Worm (Caenorhabditis elegans) whole organism, L2 larva: ENCODE data around the gene C24H12.4.
A peak's percentile ranks its signal among the peaks of the same experiment; 100 is the strongest.

Experiments
- C34F6.9 ChIP-seq: fragments of 150-350 bp; optimal IDR thresholded peaks from 2 replicates; lab custom pipeline; 2014; ENCODE audit warnings: missing biosample characterization, missing genetic modification characterization
- R02D3.7 ChIP-seq: fragments of 150-350 bp; optimal IDR thresholded peaks from 2 replicates; lab custom pipeline; 2014; ENCODE audit warnings: missing biosample characterization, missing genetic modification characterization
- Y55F3AM.14 ChIP-seq: fragments of 200-800 bp; sonication (Bioruptor generic); optimal IDR thresholded peaks from 2 replicates; lab custom pipeline; 2018; ENCODE audit warnings: mild to moderate bottlenecking, missing genetic modification characterization, missing compliant biosample characterization
- alr-1 ChIP-seq: fragments of 150-350 bp; optimal IDR thresholded peaks from 2 replicates; lab custom pipeline; 2014; ENCODE audit warnings: missing biosample characterization, missing genetic modification characterization
- aly-2 ChIP-seq: fragments of 150-350 bp; optimal IDR thresholded peaks from 2 replicates; lab custom pipeline; 2014; ENCODE audit warnings: missing biosample characterization, missing genetic modification characterization
- ama-1 ChIP-seq: fragments of 150-350 bp; optimal IDR thresholded peaks from 2 replicates; lab custom pipeline; 2018; ENCODE audit warnings: inconsistent platforms
- blmp-1 ChIP-seq: sonication (generic microtip); optimal IDR thresholded peaks from 2 replicates; lab custom pipeline; 2017; ENCODE audit warnings: missing genetic modification characterization, mild to moderate bottlenecking, missing compliant biosample characterization, antibody characterized with exemption, moderate library complexity; ENCODE audit not compliant: insufficient read depth
- ceh-16 ChIP-seq: fragments of 150-350 bp; optimal IDR thresholded peaks from 2 replicates; lab custom pipeline; 2014; ENCODE audit warnings: missing biosample characterization, missing genetic modification characterization
- ceh-82 ChIP-seq: fragments of 150-350 bp; optimal IDR thresholded peaks from 2 replicates; lab custom pipeline; 2014; ENCODE audit warnings: missing biosample characterization, missing genetic modification characterization
- crh-2 ChIP-seq: sonication (generic microtip); optimal IDR thresholded peaks from 2 replicates; lab custom pipeline; 2017; ENCODE audit warnings: missing biosample characterization, missing genetic modification characterization
- dmd-4 ChIP-seq: sonication (generic microtip); optimal IDR thresholded peaks from 2 replicates; lab custom pipeline; 2017; ENCODE audit warnings: missing biosample characterization, missing genetic modification characterization
- egl-27 ChIP-seq: sonication (generic microtip); optimal IDR thresholded peaks from 3 replicates; lab custom pipeline; 2017; ENCODE audit warnings: missing biosample characterization, missing genetic modification reagents, missing genetic modification characterization
- elt-3 ChIP-seq: sonication (generic microtip); optimal IDR thresholded peaks from 2 replicates; lab custom pipeline; 2017; ENCODE audit warnings: missing biosample characterization, missing genetic modification characterization
- fos-1 ChIP-seq: fragments of 150-350 bp; optimal IDR thresholded peaks from 2 replicates; lab custom pipeline; 2014; ENCODE audit warnings: missing biosample characterization, missing genetic modification characterization
- gmeb-1 ChIP-seq: fragments of 150-350 bp; optimal IDR thresholded peaks from 2 replicates; lab custom pipeline; 2014; ENCODE audit warnings: missing biosample characterization, missing genetic modification characterization
- lin-11 ChIP-seq: fragments of 150-350 bp; sonication (generic microtip); optimal IDR thresholded peaks from 2 replicates; lab custom pipeline; 2014; ENCODE audit warnings: missing biosample characterization, missing genetic modification characterization, inconsistent platforms, mixed read lengths
- lin-13 ChIP-seq: fragments of 150-350 bp; optimal IDR thresholded peaks from 2 replicates; lab custom pipeline; 2014; ENCODE audit warnings: missing biosample characterization, missing genetic modification reagents, missing genetic modification characterization
- lin-39 ChIP-seq: fragments of 150-350 bp; optimal IDR thresholded peaks from 2 replicates; lab custom pipeline; 2014; ENCODE audit warnings: missing biosample characterization, missing genetic modification reagents, missing genetic modification characterization
- lsy-2 ChIP-seq, 2 experiments: fragments of 150-350 bp in 1 of 2; sonication (generic microtip) in 1 of 2; optimal IDR thresholded peaks; 2 replicates each; lab custom pipeline; 2014 to 2017; ENCODE audit warnings: missing biosample characterization in 2 of 2, missing genetic modification characterization in 2 of 2
- mbf-1 ChIP-seq: sonication (generic microtip); optimal IDR thresholded peaks from 2 replicates; lab custom pipeline; 2017; ENCODE audit warnings: missing biosample characterization, missing genetic modification characterization
- mdl-1 ChIP-seq, 2 experiments: fragments of 150-350 bp in 1 of 2; sonication (generic microtip) in 1 of 2; optimal IDR thresholded peaks; 2 replicates each; lab custom pipeline; 2017; ENCODE audit warnings: missing biosample characterization in 2 of 2, missing genetic modification characterization in 2 of 2
- nhr-10 ChIP-seq: sonication (generic microtip); optimal IDR thresholded peaks from 2 replicates; lab custom pipeline; 2017; ENCODE audit warnings: missing biosample characterization, missing genetic modification characterization
- nhr-11 ChIP-seq: fragments of 150-350 bp; optimal IDR thresholded peaks from 2 replicates; lab custom pipeline; 2014; ENCODE audit warnings: missing biosample characterization, missing genetic modification characterization
- nhr-12 ChIP-seq: fragments of 150-350 bp; optimal IDR thresholded peaks from 2 replicates; lab custom pipeline; 2014; ENCODE audit warnings: missing biosample characterization, missing genetic modification characterization
- nhr-23 ChIP-seq: fragments of 150-350 bp; optimal IDR thresholded peaks from 2 replicates; lab custom pipeline; 2014; ENCODE audit warnings: missing biosample characterization, missing genetic modification reagents, missing genetic modification characterization
- nhr-237 ChIP-seq: fragments of 150-350 bp; optimal IDR thresholded peaks from 2 replicates; lab custom pipeline; 2014; ENCODE audit warnings: missing biosample characterization, missing genetic modification characterization
- nhr-25 ChIP-seq: fragments of 150-350 bp; sonication (generic microtip); optimal IDR thresholded peaks from 3 replicates; lab custom pipeline; 2014; ENCODE audit warnings: missing biosample characterization, missing genetic modification characterization
- nhr-6 ChIP-seq: fragments of 150-350 bp; optimal IDR thresholded peaks from 2 replicates; lab custom pipeline; 2014; ENCODE audit warnings: missing biosample characterization, missing genetic modification characterization
- nhr-77 ChIP-seq: fragments of 150-350 bp; optimal IDR thresholded peaks from 2 replicates; lab custom pipeline; 2014; ENCODE audit warnings: missing biosample characterization, missing genetic modification characterization
- peb-1 ChIP-seq: fragments of 150-350 bp; optimal IDR thresholded peaks from 2 replicates; lab custom pipeline; 2014; ENCODE audit warnings: missing biosample characterization, missing genetic modification characterization
- sem-4 ChIP-seq: fragments of 150-350 bp; optimal IDR thresholded peaks from 2 replicates; lab custom pipeline; 2014; ENCODE audit warnings: missing biosample characterization, missing genetic modification reagents, missing genetic modification characterization
- skn-1 ChIP-seq: sonication (generic microtip); optimal IDR thresholded peaks from 2 replicates; lab custom pipeline; 2017; ENCODE audit warnings: missing biosample characterization, missing genetic modification characterization
- sma-3 ChIP-seq: sonication (generic microtip); optimal IDR thresholded peaks from 2 replicates; lab custom pipeline; 2016; ENCODE audit warnings: missing genetic modification reagents, missing genetic modification characterization, missing compliant biosample characterization
- sma-9 ChIP-seq, 2 experiments: fragments of 150-350 bp in 1 of 2; sonication (generic microtip) in 1 of 2; optimal IDR thresholded peaks; 2 replicates each; lab custom pipeline; 2014 to 2016; ENCODE audit warnings: missing genetic modification characterization in 2 of 2, mild to moderate bottlenecking in 1 of 2, missing biosample characterization in 1 of 2, missing compliant biosample characterization in 1 of 2, missing genetic modification reagents in 1 of 2, moderate library complexity in 1 of 2
- snpc-4 ChIP-seq: fragments of 150-350 bp; optimal IDR thresholded peaks from 2 replicates; lab custom pipeline; 2014; ENCODE audit warnings: missing biosample characterization, missing genetic modification characterization
- unc-39 ChIP-seq: fragments of 150-350 bp; optimal IDR thresholded peaks from 2 replicates; lab custom pipeline; 2014; ENCODE audit warnings: missing biosample characterization, missing genetic modification characterization
- unc-55 ChIP-seq: fragments of 150-350 bp; sonication (generic microtip); optimal IDR thresholded peaks from 3 replicates; lab custom pipeline; 2014; ENCODE audit warnings: missing biosample characterization, missing genetic modification reagents, missing genetic modification characterization
- unc-62 ChIP-seq: fragments of 150-350 bp; optimal IDR thresholded peaks from 2 replicates; lab custom pipeline; 2014; ENCODE audit warnings: missing biosample characterization, missing genetic modification reagents, missing genetic modification characterization
- zag-1 ChIP-seq: fragments of 150-350 bp; optimal IDR thresholded peaks from 2 replicates; lab custom pipeline; 2014; ENCODE audit warnings: missing biosample characterization, missing genetic modification characterization
- ztf-1 ChIP-seq: fragments of 200-800 bp; sonication (Bioruptor generic); conservative IDR thresholded peaks from 2 replicates; pipeline ENCODE4 v1.3.6; 2022; ENCODE audit warnings: missing genetic modification characterization, missing compliant biosample characterization
- ztf-11 ChIP-seq: sonication (generic microtip); optimal IDR thresholded peaks from 2 replicates; lab custom pipeline; 2017; ENCODE audit warnings: missing biosample characterization, missing genetic modification characterization
- ztf-4 ChIP-seq: fragments of 150-350 bp; optimal IDR thresholded peaks from 2 replicates; lab custom pipeline; 2014; ENCODE audit warnings: missing biosample characterization, missing genetic modification characterization

The C24H12.4 gene

DNA sequence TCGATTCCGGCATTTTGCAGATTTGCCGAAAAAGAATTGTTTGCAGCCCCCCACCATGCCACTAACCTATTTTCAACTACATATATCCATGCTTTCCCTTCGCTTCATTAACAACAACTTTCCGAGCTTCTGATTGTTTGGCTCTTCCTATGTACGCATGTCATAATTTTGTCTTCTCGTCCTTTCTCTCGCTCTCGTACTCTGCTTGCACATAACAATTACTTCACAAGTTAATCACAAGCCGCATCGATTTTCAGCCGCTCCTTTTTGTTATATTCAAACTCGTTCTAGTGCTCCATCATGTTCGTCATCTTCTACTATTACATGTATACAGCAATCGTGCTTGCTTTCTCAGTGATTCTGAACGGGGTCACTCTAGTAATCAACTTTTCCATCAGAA lies 32.7 kb upstream of the C24H12.4 start, which contains the start of gene C03H5.9:
TSS of gene C03H5.9 (plus strand) at position 301 of the 400 bp plus-strand sequence.
- TF ChIP-seq sem-4 (no peak), snpc-4 (tag; lab: Kevin White, UChicago) (no peak), unc-62 (GFP tag; lab: Kevin White, UChicago) (no peak), nhr-6 (no peak), sma-9 (GFP tag; optimal IDR thresholded peaks at IDR 0.05; lab: Kevin White, UChicago) (no peak), sma-9 (tag; optimal IDR thresholded peaks at IDR 0.05; lab: Kevin White, UChicago) (no peak), alr-1 (tag; lab: Kevin White, UChicago) (no peak), R02D3.7 (no peak), mdl-1 (tag; optimal IDR thresholded peaks at IDR 0.05; lab: Kevin White, UChicago) (no peak), ceh-16 (no peak), ztf-4 (no peak), gmeb-1 (tag; lab: Kevin White, UChicago) (no peak), unc-55 (no peak), blmp-1 (no peak), nhr-10 (tag; lab: Kevin White, UChicago) (no peak), nhr-12 (tag; lab: Kevin White, UChicago) (no peak), aly-2 (tag; lab: Kevin White, UChicago) (no peak), egl-27 (tag; lab: Kevin White, UChicago) (no peak), ztf-11 (no peak)

DNA sequence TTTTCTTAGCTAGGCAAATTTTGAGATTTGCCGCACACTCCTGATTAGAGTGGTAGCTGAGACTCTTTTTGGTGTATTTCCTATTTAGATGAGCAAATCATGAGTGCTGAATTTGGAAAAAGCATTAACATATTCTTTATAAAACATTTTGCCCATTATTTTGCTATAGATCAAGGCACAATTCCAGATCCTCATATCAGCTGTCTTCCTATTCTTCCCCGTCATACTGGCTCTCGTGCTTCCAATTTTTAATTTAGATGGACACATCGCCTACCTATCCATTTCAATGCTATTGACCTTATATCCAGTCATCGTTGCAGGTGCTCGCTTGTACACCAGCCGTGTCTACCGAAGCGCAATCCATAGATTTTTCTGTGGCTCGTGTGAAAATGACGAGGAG lies 31.1 kb upstream of the C24H12.4 start, which contains the start of gene C03H5.7:
TSS of gene C03H5.7 (plus strand) at position 301 of the 400 bp plus-strand sequence.
- TF ChIP-seq aly-2 (tag; lab: Kevin White, UChicago) (no peak), dmd-4 (tag; lab: Kevin White, UChicago) (no peak), nhr-10 (tag; lab: Kevin White, UChicago) (no peak), blmp-1 (no peak), crh-2 (tag; lab: Kevin White, UChicago) (no peak), unc-62 (GFP tag; lab: Kevin White, UChicago) (no peak), unc-55 (no peak), nhr-6 (no peak), Y55F3AM.14 (GFP tag; lab: Kevin White, UChicago) (no peak), C34F6.9 (tag; lab: Kevin White, UChicago) (no peak), nhr-11 (tag; lab: Kevin White, UChicago) (no peak), nhr-77 (tag; lab: Kevin White, UChicago) (no peak)

DNA sequence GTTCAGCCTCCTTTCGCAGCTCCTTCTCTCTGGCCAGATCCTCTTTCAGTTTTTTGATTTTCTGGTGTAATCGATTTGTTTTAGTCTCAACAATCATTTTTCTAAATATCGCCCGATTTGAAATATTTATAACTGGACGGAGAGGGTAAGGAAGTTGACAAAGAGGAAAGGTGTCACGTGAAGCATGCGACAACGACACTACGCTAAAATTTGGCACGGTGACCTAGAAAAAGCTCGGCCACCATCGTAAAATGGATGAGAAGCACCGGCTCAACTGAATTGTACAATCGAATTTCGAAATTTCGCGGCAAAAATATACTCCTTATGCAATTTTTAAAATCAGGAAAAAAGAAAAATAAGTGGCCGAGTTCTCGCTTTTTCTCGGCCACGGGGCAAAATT lies 25.8 kb upstream of the C24H12.4 start, which contains the start of gene C03H5.5:
TSS of gene C03H5.5 (minus strand) at position 101 of the 400 bp plus-strand sequence.
- TF ChIP-seq nhr-12 (tag; lab: Kevin White, UChicago) (no peak), nhr-23 (no peak), skn-1 (tag; lab: Kevin White, UChicago) (no peak), ceh-16 (no peak), sma-3 (GFP tag; lab: Kevin White, UChicago) (no peak), snpc-4 (tag; lab: Kevin White, UChicago) (no peak), Y55F3AM.14 (GFP tag; lab: Kevin White, UChicago) (no peak), ztf-1 (GFP tag; lab: Robert Waterston, UW) (no peak), dmd-4 (tag; lab: Kevin White, UChicago) (no peak), nhr-10 (tag; lab: Kevin White, UChicago) (no peak), unc-39 (tag; lab: Kevin White, UChicago) (no peak), peb-1 (no peak), zag-1 (tag; lab: Kevin White, UChicago) (no peak), sma-9 (GFP tag; optimal IDR thresholded peaks at IDR 0.05; lab: Kevin White, UChicago) (no peak), sma-9 (tag; optimal IDR thresholded peaks at IDR 0.05; lab: Kevin White, UChicago) (no peak)

DNA sequence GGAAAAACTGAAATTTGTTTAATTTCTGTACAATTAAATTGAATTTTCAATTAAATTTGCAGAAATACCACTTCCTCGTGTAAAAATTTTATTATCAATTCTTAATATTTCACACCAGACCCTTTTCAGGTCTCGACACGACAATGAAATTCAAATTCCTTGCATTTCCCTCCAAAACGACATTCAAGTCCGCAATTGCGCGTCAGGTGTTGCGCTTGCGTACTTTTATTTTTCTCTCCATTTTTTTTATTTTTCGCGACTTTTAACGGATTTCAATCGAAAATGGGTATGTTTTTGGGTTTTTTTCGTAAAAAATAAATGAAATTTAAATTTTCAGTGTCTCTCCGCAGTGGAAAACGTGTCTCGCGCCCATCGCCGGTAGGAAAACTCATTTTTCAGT lies 25.1 kb upstream of the C24H12.4 start, which contains the start of gene C03H5.3:
TSS of gene C03H5.3 (plus strand) at position 132 of the 400 bp plus-strand sequence.
- TF ChIP-seq peb-1 (no peak), lsy-2 (tag; optimal IDR thresholded peaks at IDR 0.05; lab: Kevin White, UChicago) (peak; percentile 62 to 70), elt-3 (tag; lab: Kevin White, UChicago) (no peak), gmeb-1 (tag; lab: Kevin White, UChicago) (peak; percentile 93), sem-4 (no peak), nhr-77 (tag; lab: Kevin White, UChicago) (no peak), R02D3.7 (no peak), unc-62 (GFP tag; lab: Kevin White, UChicago) (no peak), egl-27 (tag; lab: Kevin White, UChicago) (no peak), nhr-25 (tag; lab: Kevin White, UChicago) (no peak), zag-1 (tag; lab: Kevin White, UChicago) (no peak), lin-39 (tag; lab: Kevin White, UChicago) (no peak), ceh-82 (tag; lab: Kevin White, UChicago) (no peak), skn-1 (tag; lab: Kevin White, UChicago) (no peak), nhr-11 (tag; lab: Kevin White, UChicago) (no peak), nhr-12 (tag; lab: Kevin White, UChicago) (no peak), Y55F3AM.14 (GFP tag; lab: Kevin White, UChicago) (no peak), ama-1 (lab: Kevin White, UChicago) (no peak), aly-2 (tag; lab: Kevin White, UChicago) (no peak), sma-3 (GFP tag; lab: Kevin White, UChicago) (peak; percentile 26), fos-1 (no peak), nhr-237 (tag; lab: Kevin White, UChicago) (no peak), unc-55 (peak; percentile 75), nhr-23 (no peak), mdl-1 (tag; optimal IDR thresholded peaks at IDR 0.05; lab: Kevin White, UChicago) (no peak), ztf-4 (no peak), lin-11 (tag; lab: Kevin White, UChicago) (no peak), lin-13 (no peak), C34F6.9 (tag; lab: Kevin White, UChicago) (peak; percentile 68), nhr-6 (no peak), mbf-1 (tag; lab: Kevin White, UChicago) (no peak), ztf-11 (no peak), ztf-1 (GFP tag; lab: Robert Waterston, UW) (no peak), alr-1 (tag; lab: Kevin White, UChicago) (no peak)
